Worm (Caenorhabditis elegans) whole organism, mixed stage, embryonic: ENCODE data around the gene R144.13.

Experiments used
- M03D4.4 ChIP-seq: sonication (generic microtip); optimal IDR thresholded peaks from 2 replicates; lab custom pipeline; 2017; ENCODE audit warnings: mild to moderate bottlenecking, missing genetic modification characterization, missing compliant biosample characterization
- bed-3 ChIP-seq: fragments of 200-800 bp; sonication (Bioruptor generic); optimal IDR thresholded peaks from 3 replicates; lab custom pipeline; 2018; ENCODE audit warnings: mild to moderate bottlenecking, missing genetic modification characterization, moderate library complexity, missing compliant biosample characterization
- blmp-1 ChIP-seq: fragments of 150-350 bp; optimal IDR thresholded peaks from 2 replicates; lab custom pipeline; 2014; ENCODE audit warnings: missing biosample characterization, missing genetic modification characterization
- ceh-39 ChIP-seq: fragments of 150-350 bp; optimal IDR thresholded peaks from 2 replicates; lab custom pipeline; 2014; ENCODE audit warnings: missing biosample characterization, missing genetic modification characterization
- ceh-43 ChIP-seq: fragments of 200-800 bp; sonication (Bioruptor generic); optimal IDR thresholded peaks from 2 replicates; lab custom pipeline; 2018; ENCODE audit warnings: mild to moderate bottlenecking, missing genetic modification characterization, moderate library complexity, missing compliant biosample characterization
- ceh-83 ChIP-seq: fragments of 200-800 bp; sonication (Bioruptor generic); optimal IDR thresholded peaks from 2 replicates; lab custom pipeline; 2018; ENCODE audit warnings: mild to moderate bottlenecking, missing genetic modification characterization, missing compliant biosample characterization
- ces-1 ChIP-seq: fragments of 150-350 bp; optimal IDR thresholded peaks from 2 replicates; lab custom pipeline; 2014; ENCODE audit warnings: missing biosample characterization, missing genetic modification reagents, missing genetic modification characterization
- cnd-1 ChIP-seq: fragments of 200-800 bp; sonication (Bioruptor generic); optimal IDR thresholded peaks from 2 replicates; lab custom pipeline; 2018; ENCODE audit warnings: mild to moderate bottlenecking, missing genetic modification characterization, missing compliant biosample characterization
- drap-1 ChIP-seq: fragments of 200-800 bp; sonication (Bioruptor generic); optimal IDR thresholded peaks from 3 replicates; lab custom pipeline; 2018; ENCODE audit warnings: mild to moderate bottlenecking, missing genetic modification characterization, missing compliant biosample characterization
- elt-1 ChIP-seq: sonication (generic microtip); optimal IDR thresholded peaks from 2 replicates; lab custom pipeline; 2017; ENCODE audit warnings: missing genetic modification characterization, mild to moderate bottlenecking, missing compliant biosample characterization, antibody characterized with exemption, moderate library complexity, borderline replicate concordance; ENCODE audit not compliant: insufficient read depth
- elt-3 ChIP-seq: fragments of 150-350 bp; optimal IDR thresholded peaks from 2 replicates; lab custom pipeline; 2014; ENCODE audit warnings: missing biosample characterization, missing genetic modification characterization
- flh-1 ChIP-seq: fragments of 200-800 bp; sonication (Bioruptor generic); optimal IDR thresholded peaks from 2 replicates; lab custom pipeline; 2018; ENCODE audit warnings: mild to moderate bottlenecking, missing genetic modification characterization, moderate library complexity, missing compliant biosample characterization
- ham-2 ChIP-seq: fragments of 200-800 bp; sonication (Bioruptor generic); optimal IDR thresholded peaks from 2 replicates; lab custom pipeline; 2018; ENCODE audit warnings: mild to moderate bottlenecking, missing genetic modification characterization, missing compliant biosample characterization
- hlh-1 ChIP-seq: fragments of 150-350 bp; optimal IDR thresholded peaks from 2 replicates; lab custom pipeline; 2014; ENCODE audit warnings: missing biosample characterization, missing genetic modification reagents, missing genetic modification characterization
- lin-13 ChIP-seq: fragments of 150-350 bp; optimal IDR thresholded peaks from 2 replicates; lab custom pipeline; 2014; ENCODE audit warnings: missing biosample characterization, missing genetic modification characterization
- lin-32 ChIP-seq: fragments of 200-800 bp; sonication (Bioruptor generic); optimal IDR thresholded peaks from 2 replicates; lab custom pipeline; 2018; ENCODE audit warnings: mild to moderate bottlenecking, missing genetic modification characterization, missing compliant biosample characterization
- lsy-2 ChIP-seq: fragments of 150-350 bp; optimal IDR thresholded peaks from 2 replicates; lab custom pipeline; 2014; ENCODE audit warnings: missing biosample characterization, missing genetic modification characterization
- mab-5 ChIP-seq: fragments of 150-350 bp; optimal IDR thresholded peaks from 2 replicates; lab custom pipeline; 2014; ENCODE audit warnings: missing biosample characterization, missing genetic modification characterization
- mep-1 ChIP-seq: fragments of 150-350 bp; optimal IDR thresholded peaks from 2 replicates; lab custom pipeline; 2017; ENCODE audit warnings: missing biosample characterization, missing genetic modification reagents, missing genetic modification characterization, inconsistent platforms
- mls-2 ChIP-seq: sonication (generic microtip); optimal IDR thresholded peaks from 2 replicates; lab custom pipeline; 2016; ENCODE audit warnings: mild to moderate bottlenecking, missing genetic modification characterization, moderate library complexity, missing compliant biosample characterization
- nhr-12 ChIP-seq: fragments of 150-350 bp; optimal IDR thresholded peaks from 2 replicates; lab custom pipeline; 2014; ENCODE audit warnings: missing biosample characterization, missing genetic modification characterization
- nhr-2 ChIP-seq: fragments of 150-350 bp; optimal IDR thresholded peaks from 2 replicates; lab custom pipeline; 2014; ENCODE audit warnings: missing biosample characterization, missing genetic modification characterization
- nhr-237 ChIP-seq: fragments of 150-350 bp; optimal IDR thresholded peaks from 2 replicates; lab custom pipeline; 2014; ENCODE audit warnings: missing biosample characterization, missing genetic modification characterization
- nhr-28 ChIP-seq: fragments of 150-350 bp; optimal IDR thresholded peaks from 2 replicates; lab custom pipeline; 2014; ENCODE audit warnings: missing biosample characterization, missing genetic modification characterization
- nhr-76 ChIP-seq: sonication (generic microtip); optimal IDR thresholded peaks from 2 replicates; lab custom pipeline; 2017; ENCODE audit warnings: missing biosample characterization, missing genetic modification characterization
- pha-4 ChIP-seq: fragments of 150-350 bp; optimal IDR thresholded peaks from 2 replicates; lab custom pipeline; 2018; ENCODE audit warnings: missing biosample characterization, missing genetic modification reagents, missing genetic modification characterization
- sem-2 ChIP-seq: fragments of 200-800 bp; sonication (Bioruptor generic); optimal IDR thresholded peaks from 2 replicates; lab custom pipeline; 2018; ENCODE audit warnings: mild to moderate bottlenecking, missing genetic modification characterization, missing compliant biosample characterization
- snpc-4 ChIP-seq: fragments of 150-350 bp; optimal IDR thresholded peaks from 2 replicates; lab custom pipeline; 2014; ENCODE audit warnings: missing biosample characterization, missing genetic modification characterization
- sptf-1 ChIP-seq: sonication (generic microtip); optimal IDR thresholded peaks from 2 replicates; lab custom pipeline; 2017; ENCODE audit warnings: mild to moderate bottlenecking, missing genetic modification characterization, moderate library complexity, missing compliant biosample characterization
- tbx-8 ChIP-seq: fragments of 200-800 bp; sonication (Bioruptor generic); optimal IDR thresholded peaks from 2 replicates; lab custom pipeline; 2018; ENCODE audit warnings: mild to moderate bottlenecking, missing genetic modification characterization, moderate library complexity, missing compliant biosample characterization
- unc-120 ChIP-seq: sonication (generic microtip); optimal IDR thresholded peaks from 2 replicates; lab custom pipeline; 2017; ENCODE audit warnings: missing genetic modification characterization, missing compliant biosample characterization; ENCODE audit not compliant: poor library complexity, severe bottlenecking
- unc-39 ChIP-seq: fragments of 150-350 bp; optimal IDR thresholded peaks from 2 replicates; lab custom pipeline; 2014; ENCODE audit warnings: missing biosample characterization, missing genetic modification characterization
- unc-62 ChIP-seq: fragments of 150-350 bp; optimal IDR thresholded peaks from 2 replicates; lab custom pipeline; 2014; ENCODE audit warnings: missing biosample characterization, missing genetic modification reagents, missing genetic modification characterization
- zip-8 ChIP-seq: fragments of 150-350 bp; optimal IDR thresholded peaks from 2 replicates; lab custom pipeline; 2014; ENCODE audit warnings: missing biosample characterization, missing genetic modification characterization
- ztf-11 ChIP-seq: fragments of 150-350 bp; optimal IDR thresholded peaks from 2 replicates; lab custom pipeline; 2014; ENCODE audit warnings: missing biosample characterization, missing genetic modification characterization

The R144.13 gene

DNA sequence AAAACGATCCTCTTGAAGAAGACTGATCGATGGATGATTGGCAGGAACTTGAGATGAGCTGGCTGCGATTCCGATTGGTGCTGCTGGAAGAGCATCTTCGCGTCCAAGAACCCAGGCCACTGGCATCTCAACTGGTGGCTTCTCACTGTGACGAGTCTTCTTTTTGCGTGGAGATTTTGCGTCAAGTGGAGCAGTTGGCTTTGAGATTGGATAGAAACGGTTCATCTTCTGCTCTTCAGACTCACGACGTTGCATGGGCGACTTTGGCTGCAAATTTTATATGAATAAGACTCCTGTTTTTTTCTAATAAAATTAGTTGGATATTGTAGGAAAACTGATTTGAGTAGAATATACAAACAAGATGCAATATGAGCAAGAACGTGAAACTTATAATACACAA, 12.3 kb upstream of the R144.13 start:
- TF ChIP-seq lin-13 (tag; lab: Kevin White, UChicago) (no peak), mls-2 (no peak), nhr-28 (no peak), lsy-2 (tag; lab: Kevin White, UChicago) (no peak), sptf-1 (tag; lab: Kevin White, UChicago) (no peak), hlh-1 (tag; lab: Kevin White, UChicago) (no peak), unc-120 (tag; lab: Kevin White, UChicago) (no peak), snpc-4 (tag; lab: Kevin White, UChicago) (no peak), unc-62 (GFP tag; lab: Kevin White, UChicago) (no peak)
- TF ChIP-seq, all 35 proteins: peak for 0

DNA sequence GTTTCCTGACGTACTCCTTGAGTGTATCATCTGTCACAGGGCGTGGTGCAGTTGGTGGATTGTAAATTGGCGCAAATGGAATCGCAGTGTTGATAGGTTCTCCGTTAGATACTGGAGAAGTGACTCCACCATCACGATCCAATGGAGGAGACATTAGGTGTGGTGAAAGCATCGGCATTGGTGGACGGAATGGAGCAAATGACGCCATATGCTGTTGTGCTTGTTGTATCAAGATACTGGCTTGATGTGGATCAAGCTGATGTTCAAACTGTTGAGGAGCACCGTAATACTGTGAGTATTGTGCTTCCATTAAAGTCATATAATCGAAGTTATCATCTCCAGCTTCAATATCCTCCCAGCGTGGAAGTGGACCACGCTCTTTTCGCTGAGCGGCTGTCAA, 10.6 kb upstream of the R144.13 start:
- TF ChIP-seq nhr-76 (tag; lab: Kevin White, UChicago), result no peak
- TF ChIP-seq sem-2 (GFP tag; lab: Kevin White, UChicago), result no peak
- TF ChIP-seq elt-1 (tag; lab: Kevin White, UChicago), result no peak
- TF ChIP-seq flh-1 (GFP tag; lab: Kevin White, UChicago), result no peak
- no peak for TF ChIP-seq sptf-1 (tag; lab: Kevin White, UChicago)
- TF ChIP-seq snpc-4 (tag; lab: Kevin White, UChicago), result no peak
- no peak for TF ChIP-seq hlh-1 (tag; lab: Kevin White, UChicago)
- no peak for TF ChIP-seq elt-3 (tag; lab: Kevin White, UChicago)
- TF ChIP-seq mep-1, result no peak
- no peak for TF ChIP-seq unc-120 (tag; lab: Kevin White, UChicago)
- no peak for TF ChIP-seq drap-1 (GFP tag; lab: Kevin White, UChicago)
- no peak for TF ChIP-seq unc-62 (GFP tag; lab: Kevin White, UChicago)
- no peak for TF ChIP-seq lsy-2 (tag; lab: Kevin White, UChicago)

DNA sequence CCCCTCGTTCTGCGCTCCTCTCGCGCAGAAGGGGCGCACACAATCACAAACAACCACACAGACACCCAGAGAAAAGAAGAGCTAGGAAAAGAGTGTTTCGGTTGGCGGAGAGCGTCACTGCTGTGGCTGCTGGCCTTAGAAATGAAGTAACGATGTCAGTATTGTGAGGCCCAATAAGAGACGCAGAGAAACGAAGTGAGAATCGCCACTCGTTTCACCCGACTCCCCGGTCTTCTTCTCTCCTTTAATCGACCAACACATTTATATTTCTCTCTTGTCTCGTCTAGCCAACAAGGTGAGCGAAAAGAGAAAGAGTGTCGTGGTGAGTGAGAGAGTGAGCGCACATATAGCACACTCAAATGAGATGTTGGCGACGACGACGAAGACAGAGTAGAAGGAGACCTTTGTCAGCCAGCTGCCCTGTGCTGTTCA, 9.1 kb upstream of the R144.13 start:
- no peak for TF ChIP-seq lin-32 (GFP tag; lab: Kevin White, UChicago)
- TF ChIP-seq M03D4.4 (tag; lab: Kevin White, UChicago), result peak; percentile 67
- TF ChIP-seq nhr-28, result no peak
- TF ChIP-seq sem-2 (GFP tag; lab: Kevin White, UChicago), result no peak
- TF ChIP-seq ces-1, result peak; percentile 97
- no peak for TF ChIP-seq snpc-4 (tag; lab: Kevin White, UChicago)
- peak; percentile 84 for TF ChIP-seq mls-2
- TF ChIP-seq ham-2 (GFP tag; lab: Kevin White, UChicago), result peak; percentile 88
- peak; percentile 7 for TF ChIP-seq tbx-8
- no peak for TF ChIP-seq ceh-83 (GFP tag; lab: Kevin White, UChicago)
- peak; percentile 72 for TF ChIP-seq ceh-39
- no peak for TF ChIP-seq unc-39 (tag; lab: Kevin White, UChicago)
- TF ChIP-seq bed-3 (GFP tag; lab: Kevin White, UChicago), result no peak
- peak; percentile 94 for TF ChIP-seq unc-62 (GFP tag; lab: Kevin White, UChicago)
- TF ChIP-seq elt-3 (tag; lab: Kevin White, UChicago), result no peak
- TF ChIP-seq drap-1 (GFP tag; lab: Kevin White, UChicago), result peak; percentile 77
- no peak for TF ChIP-seq elt-1 (tag; lab: Kevin White, UChicago)
- TF ChIP-seq mab-5 (tag; lab: Kevin White, UChicago), result no peak
- peak; percentile 89 for TF ChIP-seq mep-1
- peak; percentile 16 for TF ChIP-seq lin-13 (tag; lab: Kevin White, UChicago)
- peak; percentile 26 for TF ChIP-seq blmp-1 (tag; lab: Kevin White, UChicago)
- TF ChIP-seq lsy-2 (tag; lab: Kevin White, UChicago), result peak; percentile 69
- peak; percentile 2 for TF ChIP-seq zip-8 (tag; lab: Kevin White, UChicago)
- peak; percentile 61 for TF ChIP-seq nhr-2 (tag; lab: Kevin White, UChicago)
- peak; percentile 47 for TF ChIP-seq pha-4
- TF ChIP-seq nhr-12 (tag; lab: Kevin White, UChicago), result no peak
- TF ChIP-seq cnd-1 (tag; lab: Kevin White, UChicago), result peak; percentile 68
- no peak for TF ChIP-seq nhr-76 (tag; lab: Kevin White, UChicago)
- TF ChIP-seq ceh-43 (GFP tag; lab: Kevin White, UChicago), result peak; percentile 3
- TF ChIP-seq sptf-1 (tag; lab: Kevin White, UChicago), result peak; percentile 52
- peak; percentile 97 for TF ChIP-seq unc-120 (tag; lab: Kevin White, UChicago)
- TF ChIP-seq nhr-237 (tag; lab: Kevin White, UChicago), result peak; percentile 63
- TF ChIP-seq flh-1 (GFP tag; lab: Kevin White, UChicago), result no peak
- TF ChIP-seq ztf-11 (tag; lab: Kevin White, UChicago), result peak; percentile 78
- TF ChIP-seq hlh-1 (tag; lab: Kevin White, UChicago), result peak; percentile 74
